Worm (Caenorhabditis elegans) whole organism, L2 larva: ENCODE results near the gene bath-20.
"Not testable (repeated sequence)": the region's sequence is repeated elsewhere in the genome, so short reads cannot be mapped to it uniquely, and the experiment has no call there.

Experiments used
- C34F6.9 ChIP-seq: fragments of 150-350 bp; optimal IDR thresholded peaks from 2 replicates; lab custom pipeline; 2014; ENCODE audit warnings: missing biosample characterization, missing genetic modification characterization
- F13H6.1 ChIP-seq: sonication (generic microtip); optimal IDR thresholded peaks from 2 replicates; lab custom pipeline; 2016; ENCODE audit warnings: missing genetic modification characterization, missing compliant biosample characterization
- R02D3.7 ChIP-seq: fragments of 150-350 bp; optimal IDR thresholded peaks from 2 replicates; lab custom pipeline; 2014; ENCODE audit warnings: missing biosample characterization, missing genetic modification characterization
- ZK546.5 ChIP-seq: sonication (generic microtip); optimal IDR thresholded peaks from 2 replicates; lab custom pipeline; 2017; ENCODE audit warnings: missing biosample characterization, missing genetic modification characterization
- alr-1 ChIP-seq: fragments of 150-350 bp; optimal IDR thresholded peaks from 2 replicates; lab custom pipeline; 2014; ENCODE audit warnings: missing biosample characterization, missing genetic modification characterization
- aly-2 ChIP-seq: fragments of 150-350 bp; optimal IDR thresholded peaks from 2 replicates; lab custom pipeline; 2014; ENCODE audit warnings: missing biosample characterization, missing genetic modification characterization
- ama-1 ChIP-seq: fragments of 150-350 bp; optimal IDR thresholded peaks from 2 replicates; lab custom pipeline; 2018; ENCODE audit warnings: inconsistent platforms
- blmp-1 ChIP-seq: sonication (generic microtip); optimal IDR thresholded peaks from 2 replicates; lab custom pipeline; 2017; ENCODE audit warnings: missing genetic modification characterization, mild to moderate bottlenecking, missing compliant biosample characterization, antibody characterized with exemption, moderate library complexity; ENCODE audit not compliant: insufficient read depth
- ceh-16 ChIP-seq: fragments of 150-350 bp; optimal IDR thresholded peaks from 2 replicates; lab custom pipeline; 2014; ENCODE audit warnings: missing biosample characterization, missing genetic modification characterization
- ceh-82 ChIP-seq: fragments of 150-350 bp; optimal IDR thresholded peaks from 2 replicates; lab custom pipeline; 2014; ENCODE audit warnings: missing biosample characterization, missing genetic modification characterization
- crh-2 ChIP-seq: sonication (generic microtip); optimal IDR thresholded peaks from 2 replicates; lab custom pipeline; 2017; ENCODE audit warnings: missing biosample characterization, missing genetic modification characterization
- dmd-4 ChIP-seq: sonication (generic microtip); optimal IDR thresholded peaks from 2 replicates; lab custom pipeline; 2017; ENCODE audit warnings: missing biosample characterization, missing genetic modification characterization
- egl-27 ChIP-seq: sonication (generic microtip); optimal IDR thresholded peaks from 3 replicates; lab custom pipeline; 2017; ENCODE audit warnings: missing biosample characterization, missing genetic modification reagents, missing genetic modification characterization
- elt-1 ChIP-seq: fragments of 150-350 bp; optimal IDR thresholded peaks from 2 replicates; lab custom pipeline; 2014; ENCODE audit warnings: missing biosample characterization, missing genetic modification characterization
- elt-3 ChIP-seq: sonication (generic microtip); optimal IDR thresholded peaks from 2 replicates; lab custom pipeline; 2017; ENCODE audit warnings: missing biosample characterization, missing genetic modification characterization
- gmeb-1 ChIP-seq: fragments of 150-350 bp; optimal IDR thresholded peaks from 2 replicates; lab custom pipeline; 2014; ENCODE audit warnings: missing biosample characterization, missing genetic modification characterization
- lin-11 ChIP-seq: fragments of 150-350 bp; sonication (generic microtip); optimal IDR thresholded peaks from 2 replicates; lab custom pipeline; 2014; ENCODE audit warnings: missing biosample characterization, missing genetic modification characterization, inconsistent platforms, mixed read lengths
- lin-13 ChIP-seq: fragments of 150-350 bp; optimal IDR thresholded peaks from 2 replicates; lab custom pipeline; 2014; ENCODE audit warnings: missing biosample characterization, missing genetic modification reagents, missing genetic modification characterization
- lin-39 ChIP-seq: fragments of 150-350 bp; optimal IDR thresholded peaks from 2 replicates; lab custom pipeline; 2014; ENCODE audit warnings: missing biosample characterization, missing genetic modification reagents, missing genetic modification characterization
- lsy-2 ChIP-seq, 2 experiments: fragments of 150-350 bp in 1 of 2; sonication (generic microtip) in 1 of 2; optimal IDR thresholded peaks; 2 replicates each; lab custom pipeline; 2014 to 2017; ENCODE audit warnings: missing biosample characterization in 2 of 2, missing genetic modification characterization in 2 of 2
- mab-5 ChIP-seq: fragments of 150-350 bp; optimal IDR thresholded peaks from 2 replicates; lab custom pipeline; 2014; ENCODE audit warnings: missing biosample characterization, missing genetic modification characterization
- mbf-1 ChIP-seq: sonication (generic microtip); optimal IDR thresholded peaks from 2 replicates; lab custom pipeline; 2017; ENCODE audit warnings: missing biosample characterization, missing genetic modification characterization
- mdl-1 ChIP-seq, 2 experiments: fragments of 150-350 bp in 1 of 2; sonication (generic microtip) in 1 of 2; optimal IDR thresholded peaks; 2 replicates each; lab custom pipeline; 2017; ENCODE audit warnings: missing biosample characterization in 2 of 2, missing genetic modification characterization in 2 of 2
- nhr-10 ChIP-seq: sonication (generic microtip); optimal IDR thresholded peaks from 2 replicates; lab custom pipeline; 2017; ENCODE audit warnings: missing biosample characterization, missing genetic modification characterization
- nhr-11 ChIP-seq: fragments of 150-350 bp; optimal IDR thresholded peaks from 2 replicates; lab custom pipeline; 2014; ENCODE audit warnings: missing biosample characterization, missing genetic modification characterization
- nhr-12 ChIP-seq: fragments of 150-350 bp; optimal IDR thresholded peaks from 2 replicates; lab custom pipeline; 2014; ENCODE audit warnings: missing biosample characterization, missing genetic modification characterization
- nhr-129 ChIP-seq: fragments of 150-350 bp; optimal IDR thresholded peaks from 2 replicates; lab custom pipeline; 2014; ENCODE audit warnings: missing biosample characterization, missing genetic modification characterization
- nhr-21 ChIP-seq: fragments of 150-350 bp; optimal IDR thresholded peaks from 2 replicates; lab custom pipeline; 2014; ENCODE audit warnings: missing biosample characterization, missing genetic modification characterization
- nhr-237 ChIP-seq: fragments of 150-350 bp; optimal IDR thresholded peaks from 2 replicates; lab custom pipeline; 2014; ENCODE audit warnings: missing biosample characterization, missing genetic modification characterization
- nhr-25 ChIP-seq: fragments of 150-350 bp; sonication (generic microtip); optimal IDR thresholded peaks from 3 replicates; lab custom pipeline; 2014; ENCODE audit warnings: missing biosample characterization, missing genetic modification characterization
- nhr-6 ChIP-seq: fragments of 150-350 bp; optimal IDR thresholded peaks from 2 replicates; lab custom pipeline; 2014; ENCODE audit warnings: missing biosample characterization, missing genetic modification characterization
- nhr-77 ChIP-seq: fragments of 150-350 bp; optimal IDR thresholded peaks from 2 replicates; lab custom pipeline; 2014; ENCODE audit warnings: missing biosample characterization, missing genetic modification characterization
- peb-1 ChIP-seq: fragments of 150-350 bp; optimal IDR thresholded peaks from 2 replicates; lab custom pipeline; 2014; ENCODE audit warnings: missing biosample characterization, missing genetic modification characterization
- sma-3 ChIP-seq: sonication (generic microtip); optimal IDR thresholded peaks from 2 replicates; lab custom pipeline; 2016; ENCODE audit warnings: missing genetic modification reagents, missing genetic modification characterization, missing compliant biosample characterization
- unc-39 ChIP-seq: fragments of 150-350 bp; optimal IDR thresholded peaks from 2 replicates; lab custom pipeline; 2014; ENCODE audit warnings: missing biosample characterization, missing genetic modification characterization
- unc-55 ChIP-seq: fragments of 150-350 bp; sonication (generic microtip); optimal IDR thresholded peaks from 3 replicates; lab custom pipeline; 2014; ENCODE audit warnings: missing biosample characterization, missing genetic modification reagents, missing genetic modification characterization
- unc-62 ChIP-seq: fragments of 150-350 bp; optimal IDR thresholded peaks from 2 replicates; lab custom pipeline; 2014; ENCODE audit warnings: missing biosample characterization, missing genetic modification reagents, missing genetic modification characterization
- zag-1 ChIP-seq: fragments of 150-350 bp; optimal IDR thresholded peaks from 2 replicates; lab custom pipeline; 2014; ENCODE audit warnings: missing biosample characterization, missing genetic modification characterization

Gene bath-20

DNA sequence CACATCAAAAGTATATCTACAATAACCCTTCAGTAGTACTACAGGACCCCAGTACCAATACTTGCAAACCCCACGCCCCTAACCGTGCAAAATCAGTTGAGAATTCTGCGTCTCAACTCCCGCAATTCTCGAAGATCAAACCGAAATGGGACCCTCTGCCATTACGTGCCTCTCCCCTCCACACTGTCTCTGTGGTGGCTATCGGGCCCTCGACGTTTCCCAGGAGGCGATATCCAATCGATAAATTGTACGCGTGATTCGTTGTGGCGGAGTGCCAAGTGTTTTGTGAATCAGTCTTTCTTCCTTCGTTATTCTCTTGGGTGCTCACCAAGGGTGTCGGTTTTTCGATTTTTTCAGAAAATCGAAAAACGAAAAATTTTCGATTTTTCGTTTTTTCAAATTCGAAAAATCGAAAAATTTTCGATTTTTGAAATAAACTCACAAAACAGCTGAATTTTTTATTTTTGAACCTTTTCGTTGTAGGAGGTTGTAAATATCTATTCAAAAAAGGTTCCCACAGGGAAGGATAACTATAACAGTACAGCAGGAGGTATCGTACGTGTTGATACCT, 25.2 kb upstream of the bath-20 start, which contains the start of gene F07E5.12:
TSS of gene F07E5.12 (plus strand) at position 521 of the 571 bp plus-strand sequence.
- not testable (repeated sequence) for TF ChIP-seq ZK546.5; nhr-12; unc-39 (tag; lab: Kevin White, UChicago)

- TF ChIP-seq ceh-16 (tag; lab: Kevin White, UChicago), result no peak
- TF ChIP-seq lin-13, result no peak
- no peak for TF ChIP-seq mbf-1
Measured at ce11 chrII:2064497-2064896, 22.1 kb upstream of the bath-20 start, which contains the start of gene fbxb-6. Gene fbxb-6 (plus strand): TSS chrII:2064797.

DNA sequence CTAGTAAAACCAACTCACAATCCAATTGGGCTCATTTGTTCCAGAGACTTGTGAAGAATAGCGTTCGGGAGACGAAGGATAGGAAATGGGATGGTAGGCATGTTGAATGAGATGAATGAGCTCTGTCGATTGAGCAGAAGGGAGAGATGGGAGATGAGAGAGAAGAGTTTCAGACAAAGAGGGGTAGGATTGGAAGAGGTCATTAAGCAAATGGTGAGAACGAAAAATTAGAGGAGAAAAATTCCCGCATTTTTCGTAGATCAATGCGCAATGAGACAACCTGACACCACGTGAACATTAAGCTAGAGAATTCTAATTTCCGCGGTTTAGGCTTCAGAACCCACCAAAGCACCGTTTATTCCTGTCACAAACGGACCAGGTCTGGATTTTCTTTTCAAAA, 21.6 kb upstream of the bath-20 start, which contains the start of gene F07E5.13:
TSS of gene F07E5.13 (minus strand) at position 101 of the 400 bp plus-strand sequence.
- TF ChIP-seq ceh-82 (tag; lab: Kevin White, UChicago) (no peak), ceh-16 (tag; lab: Kevin White, UChicago) (no peak), lin-11 (no peak), nhr-11 (tag; lab: Kevin White, UChicago) (no peak), mdl-1 (tag; optimal IDR thresholded peaks at IDR 0.05; lab: Kevin White, UChicago) (no peak), unc-55 (GFP tag; lab: Kevin White, UChicago) (no peak), nhr-129 (tag; lab: Kevin White, UChicago) (no peak), elt-3 (tag; lab: Kevin White, UChicago) (no peak), elt-1 (tag; lab: Kevin White, UChicago) (no peak), nhr-77 (tag; lab: Kevin White, UChicago) (no peak), lin-39 (tag; lab: Kevin White, UChicago) (no peak), nhr-6 (no peak), mbf-1 (no peak), ZK546.5 (no peak), zag-1 (tag; lab: Kevin White, UChicago) (no peak), alr-1 (tag; lab: Kevin White, UChicago) (no peak), unc-39 (tag; lab: Kevin White, UChicago) (no peak), nhr-21 (tag; lab: Kevin White, UChicago) (no peak)
- TF ChIP-seq, all 48 proteins: peak for 0

DNA sequence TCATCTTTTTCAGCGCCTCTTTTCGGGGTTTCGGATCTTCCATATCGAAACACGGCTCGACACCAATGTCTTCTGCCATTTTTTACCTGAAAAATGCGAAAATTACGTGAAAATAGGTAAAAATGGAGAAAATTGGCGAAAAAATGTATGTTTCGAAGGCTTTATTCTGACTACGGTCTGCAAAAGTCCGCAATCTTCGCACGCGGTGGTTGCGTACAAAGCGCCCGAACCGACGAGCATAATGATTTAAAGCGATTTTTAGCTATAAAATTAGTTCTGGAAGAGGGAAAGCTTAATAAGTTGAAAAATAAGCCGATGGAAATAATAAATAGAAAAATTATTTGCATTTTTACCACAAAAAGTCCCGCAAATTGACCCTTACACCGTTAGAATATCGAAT, 16.6 kb upstream of the bath-20 start, which contains the start of gene F07E5.5:
TSS of gene F07E5.5 (minus strand) at position 86 of the 400 bp plus-strand sequence.
- no peak for TF ChIP-seq R02D3.7 (tag; lab: Kevin White, UChicago)
- TF ChIP-seq mbf-1, result no peak
- no peak for TF ChIP-seq egl-27 (tag; lab: Kevin White, UChicago)
- TF ChIP-seq peb-1 (tag; lab: Kevin White, UChicago), result no peak
- peak; percentile 30 for TF ChIP-seq lin-11
- TF ChIP-seq nhr-25 (tag; lab: Kevin White, UChicago), result no peak
- TF ChIP-seq lsy-2 (tag; optimal IDR thresholded peaks at IDR 0.05; lab: Kevin White, UChicago), result peak; percentile 91 to 97
- TF ChIP-seq lin-13, result peak; percentile 73
- no peak for TF ChIP-seq nhr-6
- peak; percentile 12 for TF ChIP-seq nhr-129 (tag; lab: Kevin White, UChicago)
- TF ChIP-seq ama-1 (lab: Kevin White, UChicago), result no peak
- TF ChIP-seq nhr-11 (tag; lab: Kevin White, UChicago), result no peak
- TF ChIP-seq crh-2 (tag; lab: Kevin White, UChicago), result peak; percentile 5
- TF ChIP-seq ZK546.5, result no peak
- TF ChIP-seq sma-3, result peak; percentile 37
- no peak for TF ChIP-seq zag-1 (tag; lab: Kevin White, UChicago)
- TF ChIP-seq elt-3 (tag; lab: Kevin White, UChicago), result no peak
- no peak for TF ChIP-seq dmd-4 (tag; lab: Kevin White, UChicago)
- TF ChIP-seq F13H6.1 (tag; lab: Kevin White, UChicago), result peak; percentile 54
- peak; percentile 68 for TF ChIP-seq unc-55 (GFP tag; lab: Kevin White, UChicago)
- TF ChIP-seq gmeb-1 (tag; lab: Kevin White, UChicago), result peak; percentile 56
- no peak for TF ChIP-seq unc-62 (GFP tag; lab: Kevin White, UChicago)
- peak; percentile 15 for TF ChIP-seq nhr-21 (tag; lab: Kevin White, UChicago)
- TF ChIP-seq alr-1 (tag; lab: Kevin White, UChicago), result no peak

ce11 chrII:2051372-2051771, 9.0 kb upstream of the bath-20 start, which contains the start of gene fbxb-35:
Gene fbxb-35 (plus strand): TSS chrII:2051672.
- TF ChIP-seq ZK546.5 (no peak), nhr-237 (no peak), nhr-21 (tag; lab: Kevin White, UChicago) (no peak), unc-39 (tag; lab: Kevin White, UChicago) (no peak), peb-1 (tag; lab: Kevin White, UChicago) (no peak), nhr-10 (no peak), elt-1 (tag; lab: Kevin White, UChicago) (no peak), F13H6.1 (tag; lab: Kevin White, UChicago) (no peak), sma-3 (no peak), unc-62 (GFP tag; lab: Kevin White, UChicago) (no peak), C34F6.9 (no peak), blmp-1 (no peak), egl-27 (tag; lab: Kevin White, UChicago) (no peak), aly-2 (tag; lab: Kevin White, UChicago) (no peak), lin-39 (tag; lab: Kevin White, UChicago) (no peak), mab-5 (tag; lab: Kevin White, UChicago) (no peak), unc-55 (GFP tag; lab: Kevin White, UChicago) (no peak), alr-1 (tag; lab: Kevin White, UChicago) (no peak), crh-2 (tag; lab: Kevin White, UChicago) (no peak), nhr-129 (tag; lab: Kevin White, UChicago) (no peak)
